Worm (Caenorhabditis elegans) whole organism, late embryonic: ENCODE data around the gene ttll-12.

Experiments used
- T23F11.4 ChIP-seq: fragments of 200-800 bp; sonication (Bioruptor generic); optimal IDR thresholded peaks from 2 replicates; lab custom pipeline; 2018; ENCODE audit warnings: mild to moderate bottlenecking, missing genetic modification characterization, missing compliant biosample characterization
- ama-1 ChIP-seq: fragments of 150-350 bp; optimal IDR thresholded peaks from 2 replicates; lab custom pipeline; 2014
- ceh-19 ChIP-seq: fragments of 200-800 bp; sonication (Bioruptor generic); optimal IDR thresholded peaks from 2 replicates; lab custom pipeline; 2018; ENCODE audit warnings: mild to moderate bottlenecking, missing genetic modification characterization, missing compliant biosample characterization
- ceh-2 ChIP-seq: sonication (generic microtip); optimal IDR thresholded peaks from 2 replicates; lab custom pipeline; 2016; ENCODE audit warnings: missing genotype, missing genetic modification characterization, missing compliant biosample characterization
- ceh-45 ChIP-seq: fragments of 200-800 bp; sonication (Bioruptor generic); IDR thresholded peaks from 2 replicates; pipeline ENCODE4 v1.3.6; 2022; ENCODE audit warnings: missing genetic modification reagents, missing genetic modification characterization, missing compliant biosample characterization
- ets-4 ChIP-seq: sonication (generic microtip); optimal IDR thresholded peaks from 2 replicates; lab custom pipeline; 2016; ENCODE audit warnings: missing genetic modification characterization, missing compliant biosample characterization
- nfya-1 ChIP-seq: sonication (generic microtip); optimal IDR thresholded peaks from 2 replicates; lab custom pipeline; 2017; ENCODE audit warnings: missing genetic modification characterization, mild to moderate bottlenecking, missing compliant biosample characterization, antibody characterized with exemption, moderate library complexity
- pat-9 ChIP-seq: fragments of 200-800 bp; sonication (Bioruptor generic); optimal IDR thresholded peaks from 2 replicates; lab custom pipeline; 2018; ENCODE audit warnings: mild to moderate bottlenecking, missing genetic modification characterization, moderate library complexity, missing compliant biosample characterization
- pax-1 ChIP-seq: fragments of 150-350 bp; optimal IDR thresholded peaks from 2 replicates; lab custom pipeline; 2014; ENCODE audit warnings: missing biosample characterization, missing genetic modification characterization
- pha-4 ChIP-seq: fragments of 150-350 bp; optimal IDR thresholded peaks from 2 replicates; lab custom pipeline; 2018; ENCODE audit warnings: missing biosample characterization, missing genetic modification reagents, missing genetic modification characterization
- pqm-1 ChIP-seq: sonication (generic microtip); optimal IDR thresholded peaks from 2 replicates; lab custom pipeline; 2016; ENCODE audit warnings: missing genetic modification characterization, missing compliant biosample characterization
- sdc-2 ChIP-seq: sonication (generic microtip); optimal IDR thresholded peaks from 2 replicates; lab custom pipeline; 2016; ENCODE audit warnings: missing genotype, missing genetic modification characterization, missing compliant biosample characterization
- zip-5 ChIP-seq: sonication (generic microtip); optimal IDR thresholded peaks from 2 replicates; lab custom pipeline; 2016; ENCODE audit warnings: missing genetic modification characterization, missing compliant biosample characterization

DNA sequence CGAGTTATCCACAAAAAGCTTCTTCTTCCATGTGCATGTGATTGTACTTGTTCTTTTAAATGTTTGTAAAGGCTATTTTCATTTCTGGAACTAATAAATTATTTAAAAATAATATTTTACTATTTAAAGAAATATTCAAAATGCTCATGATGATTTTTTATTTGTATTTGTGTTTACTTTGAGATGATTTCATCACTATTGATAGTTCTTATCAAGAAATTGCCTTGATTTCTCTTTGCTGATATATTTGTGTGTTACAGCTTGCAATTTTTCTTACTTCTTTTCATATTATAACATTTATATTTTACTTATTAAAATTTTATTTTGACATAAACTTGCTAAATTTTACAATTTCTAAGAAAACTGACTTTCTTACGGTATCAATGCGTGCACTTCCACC is 39.4 kb downstream of the ttll-12 start:
- TF ChIP-seq pha-4 (tag; lab: Kevin White, UChicago) (no peak), T23F11.4 (GFP tag; lab: Kevin White, UChicago) (no peak), pat-9 (no peak), nfya-1 (no peak), sdc-2 (no peak), ceh-2 (tag; lab: Kevin White, UChicago) (no peak), ceh-45 (GFP tag; lab: Robert Waterston, UW) (no peak), ama-1 (no peak), ets-4 (no peak), pqm-1 (tag; lab: Kevin White, UChicago) (no peak), ceh-19 (no peak), pax-1 (no peak), zip-5 (tag; lab: Kevin White, UChicago) (no peak)
